Worm (Caenorhabditis elegans): ENCODE data around the gene daf-12.

- TF ChIP-seq unc-42 (tag; optimal IDR thresholded peaks at IDR 0.05) (no peak), fkh-10 (GFP tag; optimal IDR thresholded peaks at IDR 0.05) (no peak)
Observed at ce11 chrX:10599719-10600155, 36.0 kb upstream of the daf-12 start.

Measured in whole organism, late embryonic.